Worm (Caenorhabditis elegans): Measurements from ENCODE around the gene F42H10.3.

DNA sequence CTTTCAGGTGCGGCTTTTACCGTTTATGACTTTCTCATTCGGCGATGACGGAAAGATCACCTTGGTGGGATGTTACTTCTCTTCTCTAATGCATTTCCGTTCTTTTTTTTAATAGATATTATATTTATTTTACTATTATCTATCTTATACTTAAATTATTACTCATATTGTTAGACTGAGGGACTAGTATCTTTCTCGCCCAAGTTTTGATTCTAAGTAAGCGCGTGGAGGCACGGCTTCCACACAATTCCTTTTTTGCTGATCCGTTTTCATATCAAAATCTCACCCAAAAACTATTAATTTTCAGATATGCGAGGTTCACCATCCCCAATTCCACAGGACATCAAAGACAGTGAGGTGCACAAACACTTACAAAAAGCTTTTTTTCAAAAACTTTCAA lies 45.8 kb downstream of the F42H10.3 start, which contains the start of gene ZC21.10:
- TF ChIP-seq flt-1 (GFP tag; IDR thresholded peaks at IDR 0.05): no peak
- no peak for TF ChIP-seq T22C8.4 (GFP tag; IDR thresholded peaks at IDR 0.05)
- TF ChIP-seq ztf-29 (GFP tag; IDR thresholded peaks at IDR 0.05): no peak
- no peak for TF ChIP-seq ref-1 (GFP tag; conservative IDR thresholded peaks at IDR 0.05)
- no peak for TF ChIP-seq tab-1 (GFP tag; IDR thresholded peaks at IDR 0.05)
- no peak for TF ChIP-seq cog-1 (tag; optimal IDR thresholded peaks at IDR 0.05)

Data from whole organism, midembryonic.